Fruit fly (Drosophila melanogaster) whole organism, embryonic: Measurements from ENCODE around the gene CG15740.

Source experiments
- Adf1 ChIP-seq: fragments of 200-800 bp; sonication (Bioruptor generic); IDR thresholded peaks from 2 replicates; pipeline ENCODE4 v1.3.6; 2022; ENCODE audit warnings: missing biosample characterization, missing genetic modification characterization
- B-H1 ChIP-seq: fragments of 200-800 bp; sonication (Bioruptor generic); IDR thresholded peaks from 3 replicates; pipeline ENCODE4 v1.3.6; 2022; ENCODE audit warnings: missing biosample characterization, missing genetic modification characterization
- B-H2 ChIP-seq: fragments of 200-800 bp; sonication (Bioruptor generic); optimal IDR thresholded peaks from 2 replicates; lab custom pipeline; 2018; ENCODE audit warnings: missing biosample characterization, mild to moderate bottlenecking, missing genetic modification characterization
- Bdp1 ChIP-seq: fragments of 200-800 bp; sonication (Bioruptor generic); optimal IDR thresholded peaks from 3 replicates; lab custom pipeline; 2016; ENCODE audit warnings: missing biosample characterization, missing genetic modification characterization
- CG10366 ChIP-seq: fragments of 200-800 bp; sonication (Bioruptor generic); IDR thresholded peaks from 2 replicates; pipeline ENCODE4 v1.3.6; 2022; ENCODE audit warnings: missing biosample characterization, missing genetic modification characterization
- CG10462 ChIP-seq: fragments of 200-800 bp; sonication (Bioruptor generic); optimal IDR thresholded peaks from 2 replicates; lab custom pipeline; 2016; ENCODE audit warnings: missing biosample characterization, missing genetic modification characterization
- CG11085 ChIP-seq: fragments of 200-800 bp; sonication (Bioruptor generic); IDR thresholded peaks from 2 replicates; pipeline ENCODE4 v1.3.6; 2022; ENCODE audit warnings: missing biosample characterization, missing genetic modification characterization
- CG14667 ChIP-seq: fragments of 200-800 bp; sonication (Bioruptor generic); IDR thresholded peaks from 2 replicates; pipeline ENCODE4 v1.3.6; 2022; ENCODE audit warnings: missing biosample characterization, missing genetic modification characterization
- CG14860 ChIP-seq: fragments of 200-800 bp; sonication (Bioruptor generic); IDR thresholded peaks from 3 replicates; pipeline ENCODE4 v1.3.6; 2022; ENCODE audit warnings: missing biosample characterization, missing genetic modification characterization; ENCODE audit not compliant: partially characterized antibody
- CG15011 ChIP-seq: fragments of 200-800 bp; sonication (Bioruptor generic); optimal IDR thresholded peaks from 3 replicates; lab custom pipeline; 2018; ENCODE audit warnings: missing biosample characterization, mild to moderate bottlenecking, missing genetic modification characterization
- CG1603 ChIP-seq: fragments of 200-800 bp; sonication (Bioruptor generic); optimal IDR thresholded peaks from 2 replicates; lab custom pipeline; 2019; ENCODE audit warnings: missing biosample characterization, mild to moderate bottlenecking, missing genetic modification characterization, moderate library complexity
- CG1647 ChIP-seq: fragments of 200-800 bp; sonication (Bioruptor generic); optimal IDR thresholded peaks from 3 replicates; lab custom pipeline; 2016; ENCODE audit warnings: missing biosample characterization, missing genetic modification characterization
- CG16813 ChIP-seq: fragments of 200-800 bp; sonication (Bioruptor generic); IDR thresholded peaks from 3 replicates; pipeline ENCODE4 v1.3.6; 2022; ENCODE audit warnings: missing biosample characterization, missing genetic modification characterization; ENCODE audit not compliant: partially characterized antibody
- CG17829 ChIP-seq: fragments of 200-800 bp; optimal IDR thresholded peaks from 2 replicates; lab custom pipeline; 2019; ENCODE audit warnings: missing biosample characterization, mild to moderate bottlenecking, missing genetic modification characterization, moderate library complexity
- CG18599 ChIP-seq: fragments of 200-800 bp; sonication (Bioruptor generic); optimal IDR thresholded peaks from 3 replicates; lab custom pipeline; 2017; ENCODE audit warnings: missing biosample characterization, missing genetic modification characterization, mild to moderate bottlenecking, moderate library complexity, missing genetic modification reagents
- CG30431 ChIP-seq: fragments of 200-800 bp; sonication (Bioruptor generic); optimal IDR thresholded peaks from 2 replicates; lab custom pipeline; 2017; ENCODE audit warnings: missing biosample characterization, missing genetic modification characterization
- CG3281 ChIP-seq: fragments of 200-800 bp; sonication (Bioruptor generic); optimal IDR thresholded peaks from 3 replicates; lab custom pipeline; 2017; ENCODE audit warnings: missing biosample characterization, mild to moderate bottlenecking, missing genetic modification characterization
- CG34224 ChIP-seq: fragments of 200-800 bp; sonication (Bioruptor generic); IDR thresholded peaks from 3 replicates; pipeline ENCODE4 v1.3.6; 2022; ENCODE audit warnings: missing biosample characterization, missing genetic modification characterization; ENCODE audit not compliant: partially characterized antibody
- CG3847 ChIP-seq: fragments of 200-800 bp; sonication (Bioruptor generic); IDR thresholded peaks from 2 replicates; pipeline ENCODE4 v1.3.6; 2022; ENCODE audit warnings: missing biosample characterization, missing genetic modification characterization
- CG4730 ChIP-seq: fragments of 200-800 bp; sonication (Bioruptor generic); IDR thresholded peaks from 2 replicates; pipeline ENCODE4 v1.3.6; 2022; ENCODE audit warnings: missing biosample characterization, missing genetic modification characterization
- CG7271 ChIP-seq: fragments of 200-800 bp; sonication (Bioruptor generic); optimal IDR thresholded peaks from 2 replicates; lab custom pipeline; 2018; ENCODE audit warnings: missing biosample characterization, mild to moderate bottlenecking, missing genetic modification characterization, moderate library complexity
- CG7745 ChIP-seq: fragments of 200-800 bp; sonication (Bioruptor generic); optimal IDR thresholded peaks from 2 replicates; lab custom pipeline; 2018; ENCODE audit warnings: missing biosample characterization, mild to moderate bottlenecking, missing genetic modification characterization, moderate library complexity
- CG7786 ChIP-seq: fragments of 200-800 bp; sonication (Bioruptor generic); optimal IDR thresholded peaks from 2 replicates; lab custom pipeline; 2016; ENCODE audit warnings: missing biosample characterization, missing genetic modification characterization
- CG9817 ChIP-seq: fragments of 200-800 bp; sonication (Bioruptor generic); optimal IDR thresholded peaks from 2 replicates; lab custom pipeline; 2018; ENCODE audit warnings: missing biosample characterization, mild to moderate bottlenecking, missing genetic modification characterization, moderate library complexity
- D19B ChIP-seq: fragments of 200-800 bp; sonication (Bioruptor generic); optimal IDR thresholded peaks from 2 replicates; lab custom pipeline; 2017; ENCODE audit warnings: missing biosample characterization, mild to moderate bottlenecking, missing genetic modification characterization
- Doc2 ChIP-seq: fragments of 200-800 bp; sonication (Bioruptor generic); IDR thresholded peaks from 2 replicates; pipeline ENCODE4 v1.3.6; 2022; ENCODE audit warnings: missing biosample characterization, missing genetic modification characterization
- H15 ChIP-seq: fragments of 200-800 bp; sonication (Bioruptor generic); IDR thresholded peaks from 3 replicates; pipeline ENCODE4 v1.3.6; 2022; ENCODE audit warnings: missing biosample characterization, missing genetic modification characterization
- HLH54F ChIP-seq: fragments of 200-800 bp; sonication (Bioruptor generic); optimal IDR thresholded peaks from 3 replicates; lab custom pipeline; 2016; ENCODE audit warnings: missing biosample characterization, missing genetic modification characterization
- HLHmδ ChIP-seq: fragments of 200-800 bp; sonication (Bioruptor generic); optimal IDR thresholded peaks from 2 replicates; lab custom pipeline; 2018; ENCODE audit warnings: missing biosample characterization, mild to moderate bottlenecking, missing genetic modification characterization, moderate library complexity
- Mes4 ChIP-seq: fragments of 200-800 bp; sonication (Bioruptor generic); optimal IDR thresholded peaks from 2 replicates; lab custom pipeline; 2016; ENCODE audit warnings: missing biosample characterization, missing genetic modification characterization
- NC2α ChIP-seq: fragments of 200-800 bp; sonication (Bioruptor generic); optimal IDR thresholded peaks from 2 replicates; lab custom pipeline; 2016; ENCODE audit warnings: missing biosample characterization, missing genetic modification characterization
- NK7.1 ChIP-seq: fragments of 200-800 bp; sonication (Bioruptor generic); optimal IDR thresholded peaks from 3 replicates; lab custom pipeline; 2016; ENCODE audit warnings: missing biosample characterization, missing genetic modification characterization
- Optix ChIP-seq: fragments of 200-800 bp; sonication (Bioruptor generic); IDR thresholded peaks from 3 replicates; pipeline ENCODE4 v1.3.6; 2022; ENCODE audit warnings: missing biosample characterization, missing genetic modification characterization
- PHDP ChIP-seq: fragments of 200-800 bp; sonication (Bioruptor generic); optimal IDR thresholded peaks from 3 replicates; lab custom pipeline; 2018; ENCODE audit warnings: missing biosample characterization, mild to moderate bottlenecking, missing genetic modification characterization, moderate library complexity
- Sox102F ChIP-seq: fragments of 200-800 bp; sonication (Bioruptor generic); optimal IDR thresholded peaks from 2 replicates; lab custom pipeline; 2018; ENCODE audit warnings: missing biosample characterization, mild to moderate bottlenecking, missing genetic modification characterization, moderate library complexity
- Vsx1 ChIP-seq: fragments of 200-800 bp; sonication (Bioruptor generic); optimal IDR thresholded peaks from 2 replicates; lab custom pipeline; 2017; ENCODE audit warnings: missing biosample characterization, mild to moderate bottlenecking, missing genetic modification characterization, missing genetic modification reagents
- az2 ChIP-seq: fragments of 200-800 bp; sonication (Bioruptor generic); optimal IDR thresholded peaks from 3 replicates; lab custom pipeline; 2016; ENCODE audit warnings: missing biosample characterization, missing genetic modification characterization
- eyg ChIP-seq: fragments of 200-800 bp; sonication (Bioruptor generic); optimal IDR thresholded peaks from 3 replicates; lab custom pipeline; 2016; ENCODE audit warnings: missing biosample characterization, missing genetic modification characterization
- gsb ChIP-seq: fragments of 200-800 bp; sonication (Bioruptor generic); IDR thresholded peaks from 2 replicates; pipeline ENCODE4 v1.3.6; 2022; ENCODE audit warnings: missing biosample characterization, missing genetic modification characterization
- gt ChIP-seq: fragments of 200-800 bp; sonication (Bioruptor generic); IDR thresholded peaks from 2 replicates; pipeline ENCODE4 v1.3.6; 2022; ENCODE audit warnings: missing biosample characterization, missing genetic modification characterization
- kay ChIP-seq: fragments of 200-800 bp; sonication (Bioruptor generic); optimal IDR thresholded peaks from 2 replicates; lab custom pipeline; 2016; ENCODE audit warnings: missing biosample characterization, missing genetic modification characterization
- oc ChIP-seq: fragments of 200-800 bp; sonication (Bioruptor generic); optimal IDR thresholded peaks from 2 replicates; lab custom pipeline; 2018; ENCODE audit warnings: missing biosample characterization, mild to moderate bottlenecking, missing genetic modification characterization, moderate library complexity
- phol ChIP-seq: fragments of 200-800 bp; sonication (Bioruptor generic); optimal IDR thresholded peaks from 3 replicates; lab custom pipeline; 2018; ENCODE audit warnings: missing biosample characterization, mild to moderate bottlenecking, missing genetic modification characterization, moderate library complexity
- pzg ChIP-seq: fragments of 200-800 bp; sonication (Bioruptor generic); optimal IDR thresholded peaks from 3 replicates; lab custom pipeline; 2018; ENCODE audit warnings: missing biosample characterization, mild to moderate bottlenecking, missing genetic modification characterization, moderate library complexity
- sima ChIP-seq: fragments of 200-800 bp; sonication (Bioruptor generic); optimal IDR thresholded peaks from 2 replicates; lab custom pipeline; 2016; ENCODE audit warnings: missing biosample characterization, missing genetic modification characterization
- stc ChIP-seq: fragments of 200-800 bp; sonication (Bioruptor generic); IDR thresholded peaks from 2 replicates; pipeline ENCODE4 v1.3.6; 2022; ENCODE audit warnings: missing biosample characterization, missing genetic modification characterization
- stwl ChIP-seq: fragments of 200-800 bp; sonication (Bioruptor generic); optimal IDR thresholded peaks from 3 replicates; lab custom pipeline; 2018; ENCODE audit warnings: missing biosample characterization, mild to moderate bottlenecking, missing genetic modification characterization, moderate library complexity
- tx ChIP-seq: fragments of 200-800 bp; sonication (Bioruptor generic); optimal IDR thresholded peaks from 2 replicates; lab custom pipeline; 2016; ENCODE audit warnings: missing biosample characterization, missing genetic modification characterization

Gene CG15740

dm6 chrX:11857522-11858438 is 11.9 kb upstream of the CG15740 start (continued):
- TF ChIP-seq CG4730, result peak; percentile 79
- TF ChIP-seq CG15011, result peak; percentile 14
- no peak for TF ChIP-seq CG14860 (GFP tag; lab: Robert Waterston, UW)
- peak; percentile 34 for TF ChIP-seq CG10462 (GFP tag; lab: Kevin White, UChicago)
- TF ChIP-seq pzg, result no peak
- peak; percentile 73 for TF ChIP-seq az2 (GFP tag; lab: Kevin White, UChicago)
- no peak for TF ChIP-seq CG7745
- peak; percentile 62 for TF ChIP-seq CG11085
- peak; percentile 59 for TF ChIP-seq NK7.1
- peak; percentile 32 for TF ChIP-seq Bdp1
- peak; percentile 1 for TF ChIP-seq HLH54F (GFP tag; lab: Kevin White, UChicago)
- TF ChIP-seq CG7271 (tag; lab: Kevin White, UChicago), result no peak
- TF ChIP-seq CG3847 (GFP tag; lab: Robert Waterston, UW), result peak; percentile 34; the same call in 1 of the 2 replicates
- TF ChIP-seq CG1603 (tag; lab: Kevin White, UChicago), result peak; percentile 67
- TF ChIP-seq Sox102F (GFP tag; lab: Kevin White, UChicago), result peak; percentile 84
- TF ChIP-seq D19B (GFP tag; lab: Kevin White, UChicago), result no peak
- TF ChIP-seq gsb (GFP tag; lab: Robert Waterston, UW), result peak; percentile 37; the same call in 1 of the 2 replicates
- peak; percentile 46 for TF ChIP-seq CG1647 (GFP tag; lab: Kevin White, UChicago)
- peak; percentile 62 for TF ChIP-seq CG18599 (GFP tag; lab: Kevin White, UChicago)
- TF ChIP-seq kay (GFP tag; lab: Kevin White, UChicago), result peak; percentile 33
- peak; percentile 66 for TF ChIP-seq oc (tag; lab: Kevin White, UChicago)
- peak; percentile 82; the same call in 2 of the 3 replicates for TF ChIP-seq B-H1 (GFP tag; lab: Robert Waterston, UW)
- peak; percentile 78 for TF ChIP-seq CG10366 (GFP tag; lab: Robert Waterston, UW)
- TF ChIP-seq CG30431 (GFP tag; lab: Kevin White, UChicago), result peak; percentile 51
- peak; percentile 73 for TF ChIP-seq CG14667 (GFP tag; lab: Robert Waterston, UW)
- peak; percentile 91 for TF ChIP-seq stc (GFP tag; lab: Robert Waterston, UW)
- TF ChIP-seq CG9817 (tag; lab: Kevin White, UChicago), result peak; percentile 49
- TF ChIP-seq Mes4 (GFP tag; lab: Kevin White, UChicago), result peak; percentile 28
- TF ChIP-seq Adf1, result no peak
- TF ChIP-seq CG34224 (GFP tag; lab: Robert Waterston, UW), result no peak
- TF ChIP-seq tx (GFP tag; lab: Kevin White, UChicago), result no peak
- TF ChIP-seq NC2α (GFP tag; lab: Kevin White, UChicago), result no peak
- TF ChIP-seq CG3281, result peak; percentile 49
- TF ChIP-seq Doc2 (GFP tag; lab: Robert Waterston, UW), result peak; percentile 56; the same call in 1 of the 2 replicates
- peak; percentile 9 for TF ChIP-seq sima (GFP tag; lab: Kevin White, UChicago)
- TF ChIP-seq gt, result peak; percentile 67
- TF ChIP-seq CG7786 (GFP tag; lab: Kevin White, UChicago), result no peak
- TF ChIP-seq stwl (tag; lab: Kevin White, UChicago), result no peak
- no peak for TF ChIP-seq CG16813 (GFP tag; lab: Robert Waterston, UW)
- TF ChIP-seq B-H2 (GFP tag; lab: Kevin White, UChicago), result no peak
- TF ChIP-seq eyg (GFP tag; lab: Kevin White, UChicago), result peak; percentile 55
- TF ChIP-seq phol (tag; lab: Kevin White, UChicago), result peak; percentile 78
- peak; percentile 93 for TF ChIP-seq CG17829 (tag; lab: Kevin White, UChicago)
- no peak for TF ChIP-seq HLHmδ (GFP tag; lab: Kevin White, UChicago)
- TF ChIP-seq Vsx1 (GFP tag; lab: Kevin White, UChicago), result peak; percentile 47
- peak; percentile 59 for TF ChIP-seq PHDP (tag; lab: Kevin White, UChicago)
- peak; percentile 83 for TF ChIP-seq H15 (GFP tag; lab: Robert Waterston, UW)
- peak; percentile 58; the same call in 1 of the 3 replicates for TF ChIP-seq Optix (GFP tag; lab: Robert Waterston, UW)
